Fruit fly (Drosophila melanogaster) whole organism, adult: ENCODE data around the gene RapGAP1.

Experiments used
- CG11617 ChIP-seq: fragments of 200-800 bp; sonication (Bioruptor generic); optimal IDR thresholded peaks from 2 replicates; lab custom pipeline; 2017; ENCODE audit warnings: mild to moderate bottlenecking, missing biosample characterization, missing genetic modification reagents, missing genetic modification characterization
- CG12768 ChIP-seq: fragments of 200-800 bp; sonication (Bioruptor generic); optimal IDR thresholded peaks from 2 replicates; lab custom pipeline; 2017; ENCODE audit warnings: missing biosample characterization, missing genetic modification characterization, mild to moderate bottlenecking, moderate library complexity, missing genetic modification reagents
- CG1620 ChIP-seq: fragments of 200-800 bp; sonication (Bioruptor generic); optimal IDR thresholded peaks from 2 replicates; lab custom pipeline; 2016; ENCODE audit warnings: missing biosample characterization, missing genetic modification characterization
- CG33017 ChIP-seq: fragments of 200-800 bp; sonication (Bioruptor generic); optimal IDR thresholded peaks from 2 replicates; lab custom pipeline; 2018; ENCODE audit warnings: missing biosample characterization, mild to moderate bottlenecking, missing genetic modification characterization, moderate library complexity
- CG5204 ChIP-seq: fragments of 200-800 bp; sonication (Bioruptor generic); optimal IDR thresholded peaks from 2 replicates; lab custom pipeline; 2016; ENCODE audit warnings: missing biosample characterization, missing genetic modification characterization
- Clk ChIP-seq: fragments of 200-800 bp; sonication (Bioruptor generic); optimal IDR thresholded peaks from 2 replicates; lab custom pipeline; 2017; ENCODE audit warnings: missing biosample characterization, missing genetic modification characterization
- Crg-1 ChIP-seq: fragments of 200-800 bp; sonication (Bioruptor generic); optimal IDR thresholded peaks from 2 replicates; lab custom pipeline; 2016; ENCODE audit warnings: missing biosample characterization, missing genetic modification characterization
- Hr96 ChIP-seq: fragments of 200-800 bp; sonication (Bioruptor generic); optimal IDR thresholded peaks from 2 replicates; lab custom pipeline; 2016; ENCODE audit warnings: missing biosample characterization, missing genetic modification characterization
- bab1 ChIP-seq: fragments of 200-800 bp; sonication (Bioruptor generic); optimal IDR thresholded peaks from 3 replicates; lab custom pipeline; 2019; ENCODE audit warnings: missing biosample characterization, mild to moderate bottlenecking, missing genetic modification characterization, moderate library complexity
- cic ChIP-seq: fragments of 200-800 bp; sonication (Bioruptor generic); optimal IDR thresholded peaks from 2 replicates; lab custom pipeline; 2017; ENCODE audit warnings: missing biosample characterization, mild to moderate bottlenecking, missing genetic modification characterization, moderate library complexity
- cnc ChIP-seq, 2 experiments: fragments of >200 bp; optimal IDR thresholded peaks; 2 replicates each; lab custom pipeline; 2017
- kay ChIP-seq: fragments of 200-800 bp; sonication (Bioruptor generic); peaks from one replicate; lab custom pipeline; 2016; ENCODE audit warnings: missing biosample characterization, missing genetic modification characterization, borderline replicate concordance
- tj ChIP-seq: fragments of 200-800 bp; sonication (Bioruptor generic); optimal IDR thresholded peaks from 3 replicates; lab custom pipeline; 2017; ENCODE audit warnings: missing biosample characterization, mild to moderate bottlenecking, missing genetic modification characterization, moderate library complexity
- toe ChIP-seq: fragments of 200-800 bp; sonication (Bioruptor generic); optimal IDR thresholded peaks from 2 replicates; lab custom pipeline; 2016; ENCODE audit warnings: missing biosample characterization, missing genetic modification characterization

dm6 chr2L:7448371-7448770, 130.4 kb downstream of the RapGAP1 start:
- TF ChIP-seq bab1 (GFP tag; lab: Kevin White, UChicago) (no peak), Crg-1 (no peak), Hr96 (GFP tag; lab: Kevin White, UChicago) (no peak), Clk (GFP tag; lab: Kevin White, UChicago) (no peak), CG1620 (GFP tag; lab: Kevin White, UChicago) (no peak), CG5204 (no peak), tj (GFP tag; lab: Kevin White, UChicago) (no peak), toe (GFP tag; lab: Kevin White, UChicago) (no peak), CG33017 (tag; lab: Kevin White, UChicago) (no peak), CG12768 (GFP tag; lab: Kevin White, UChicago) (no peak), cnc (optimal IDR thresholded peaks at IDR 0.05; lab: Kevin White, UChicago) (no peak), kay (no peak), CG11617 (GFP tag; lab: Kevin White, UChicago) (no peak), cic (GFP tag; lab: Kevin White, UChicago) (no peak)
